Fruit fly (Drosophila melanogaster): ENCODE measurements around the gene CG14864.

DNA sequence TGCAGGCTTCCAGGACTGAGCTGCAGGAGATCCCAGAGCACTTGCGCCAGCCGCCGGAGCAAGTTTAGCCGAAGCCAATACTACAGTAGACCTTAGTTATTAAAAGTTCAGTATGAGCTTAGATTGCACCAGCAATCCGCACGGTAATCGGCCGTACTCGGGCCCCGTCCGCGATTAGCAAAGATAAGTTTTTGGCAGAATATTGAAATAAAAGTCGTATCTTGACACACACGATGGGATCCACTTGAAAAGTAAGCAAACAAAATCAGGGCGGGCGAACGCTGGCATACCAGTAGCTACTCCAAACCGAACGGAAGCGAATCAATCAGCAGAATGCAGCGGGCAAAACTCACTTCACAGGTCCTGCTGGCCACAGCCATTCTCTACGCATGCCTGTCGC is 38.1 kb downstream of the CG14864 start, which contains the start of gene CG34316:
- TF ChIP-seq ovo (GFP tag; optimal IDR thresholded peaks at IDR 0.05) = no peak
- no peak for TF ChIP-seq kay (GFP tag; ENCODE audit: borderline replicate concordance)
